Fruit fly (Drosophila melanogaster): ENCODE data around the gene CG46412.
A peak's percentile ranks its signal among the peaks of the same experiment; 100 is the strongest.

- TF ChIP-seq cnc (optimal IDR thresholded peaks at IDR 0.05): no peak
- TF ChIP-seq bab1 (GFP tag; optimal IDR thresholded peaks at IDR 0.05): no peak
- TF ChIP-seq toe (GFP tag; optimal IDR thresholded peaks at IDR 0.05): no peak
- TF ChIP-seq CG5204 (GFP tag; optimal IDR thresholded peaks at IDR 0.05): no peak
- peak; percentile 47 for TF ChIP-seq tj (GFP tag; optimal IDR thresholded peaks at IDR 0.05)
- no peak for TF ChIP-seq CG1620 (GFP tag; optimal IDR thresholded peaks at IDR 0.05)
- TF ChIP-seq CG7101 (tag; optimal IDR thresholded peaks at IDR 0.05): no peak
- no peak for TF ChIP-seq CG33017 (tag; optimal IDR thresholded peaks at IDR 0.05)
- no peak for TF ChIP-seq pad (GFP tag; optimal IDR thresholded peaks at IDR 0.05)
- no peak for TF ChIP-seq CG14711 (tag; optimal IDR thresholded peaks at IDR 0.05)
Measured at dm6 chr3L:11531994-11532732, 31.7 kb downstream of the CG46412 start.
